Fruit fly (Drosophila melanogaster): ENCODE measurements around the gene Nop56.

The Nop56 gene

DNA sequence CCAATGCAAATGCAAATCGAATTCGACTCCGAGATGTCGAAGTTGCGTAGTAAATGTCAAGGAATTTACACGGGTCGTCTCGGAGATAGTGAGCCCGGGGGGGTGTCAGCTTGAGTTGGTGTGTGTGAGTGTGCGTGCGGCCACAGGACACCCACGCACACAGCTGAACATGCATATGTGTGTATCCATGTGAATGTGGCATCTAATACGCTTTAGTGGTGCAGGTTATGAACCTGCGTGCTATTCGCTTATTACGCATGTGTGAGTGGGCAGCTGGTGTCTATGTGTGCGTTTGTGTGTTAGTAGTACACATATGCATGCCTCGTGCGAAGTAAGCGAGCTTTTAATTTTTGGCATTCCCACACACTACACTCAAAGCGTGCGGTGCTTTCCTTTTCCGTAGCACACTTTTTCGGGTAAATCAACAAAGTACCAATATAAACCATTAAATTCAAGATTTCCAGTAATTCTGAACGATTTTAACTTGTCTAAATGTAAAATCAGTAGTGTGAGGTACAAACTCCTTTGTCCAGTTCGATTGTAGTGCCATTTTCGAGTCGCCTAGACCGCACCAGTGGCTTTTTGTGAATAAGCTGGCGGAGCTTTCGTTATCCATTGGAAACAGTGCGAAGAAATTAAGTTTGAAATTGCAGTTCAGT is 48.1 kb upstream of the Nop56 start (continued):
- TF ChIP-seq Deaf1 (tag; optimal IDR thresholded peaks at IDR 0.05), result peak; percentile 70
- peak; percentile 78 for TF ChIP-seq stc (GFP tag; IDR thresholded peaks at IDR 0.05)
- no peak for TF ChIP-seq ato (GFP tag; IDR thresholded peaks at IDR 0.05; ENCODE audit: partially characterized antibody)
- TF ChIP-seq Drgx (GFP tag; IDR thresholded peaks at IDR 0.05), result peak; percentile 77
- TF ChIP-seq Dref (GFP tag; IDR thresholded peaks at IDR 0.05), result no peak; the same call in 1 of the 2 replicates
- TF ChIP-seq Awh (GFP tag; IDR thresholded peaks at IDR 0.05), result peak; percentile 78; the same call in 1 of the 2 replicates
- peak; percentile 78 for TF ChIP-seq CG10366 (GFP tag; IDR thresholded peaks at IDR 0.05)
- TF ChIP-seq sob (GFP tag; IDR thresholded peaks at IDR 0.05), result peak; percentile 90
- peak; percentile 91 for TF ChIP-seq CG13296 (GFP tag; optimal IDR thresholded peaks at IDR 0.05)
- no peak for TF ChIP-seq lov (optimal IDR thresholded peaks at IDR 0.05)
- no peak for TF ChIP-seq lov (GFP tag; IDR thresholded peaks at IDR 0.05)
- no peak for TF ChIP-seq CG34224 (GFP tag; IDR thresholded peaks at IDR 0.05; ENCODE audit: partially characterized antibody)
- TF ChIP-seq Camta (GFP tag; optimal IDR thresholded peaks at IDR 0.05), result peak; percentile 76
- TF ChIP-seq h (optimal IDR thresholded peaks at IDR 0.05), result no peak
- TF ChIP-seq hbn (GFP tag; IDR thresholded peaks at IDR 0.05; ENCODE audit: partially characterized antibody), result no peak
- TF ChIP-seq CG11504 (tag; optimal IDR thresholded peaks at IDR 0.05), result peak; percentile 91
- TF ChIP-seq CG11456 (GFP tag; IDR thresholded peaks at IDR 0.05), result peak; percentile 86
- TF ChIP-seq salm (tag; optimal IDR thresholded peaks at IDR 0.05), result peak; percentile 62
- peak; percentile 88 for TF ChIP-seq grau (tag; optimal IDR thresholded peaks at IDR 0.05)
- TF ChIP-seq slou (GFP tag; optimal IDR thresholded peaks at IDR 0.05), result peak; percentile 87
- peak; percentile 78 for TF ChIP-seq cas (GFP tag; IDR thresholded peaks at IDR 0.05)
- TF ChIP-seq CG4617 (GFP tag; optimal IDR thresholded peaks at IDR 0.05; ENCODE audit: borderline replicate concordance), result peak; percentile 43
- TF ChIP-seq CG3281 (GFP tag; optimal IDR thresholded peaks at IDR 0.05), result peak; percentile 89
- peak; percentile 87 for TF ChIP-seq CG12659 (GFP tag; optimal IDR thresholded peaks at IDR 0.05)
- peak; percentile 84 to 96 for TF ChIP-seq Hr51 (GFP tag; optimal IDR thresholded peaks at IDR 0.05)
- TF ChIP-seq eyg (GFP tag; optimal IDR thresholded peaks at IDR 0.05), result peak; percentile 88
- peak; percentile 85 for TF ChIP-seq CG10209 (GFP tag; optimal IDR thresholded peaks at IDR 0.05)
- peak; percentile 79 for TF ChIP-seq Gug (GFP tag; IDR thresholded peaks at IDR 0.05)
- peak; percentile 88 for TF ChIP-seq Sox102F (GFP tag; optimal IDR thresholded peaks at IDR 0.05)
- TF ChIP-seq MBD-R2 (GFP tag; IDR thresholded peaks at IDR 0.05), result peak; percentile 48; the same call in 1 of the 2 replicates
- peak; percentile 94 for TF ChIP-seq sd (tag; optimal IDR thresholded peaks at IDR 0.05)
- peak; percentile 68 for TF ChIP-seq NC2β (GFP tag; optimal IDR thresholded peaks at IDR 0.05)
- peak; percentile 94 for TF ChIP-seq CG2678 (tag; optimal IDR thresholded peaks at IDR 0.05)
- TF ChIP-seq sisA (GFP tag; IDR thresholded peaks at IDR 0.05), result peak; percentile 83
- TF ChIP-seq dpn (GFP tag; optimal IDR thresholded peaks at IDR 0.05), result peak; percentile 87 to 89
- peak; percentile 86 for TF ChIP-seq lmd (GFP tag; IDR thresholded peaks at IDR 0.05)
- TF ChIP-seq croc (GFP tag; conservative IDR thresholded peaks at IDR 0.05), result peak; percentile 66
- no peak for TF ChIP-seq cad (GFP tag; optimal IDR thresholded peaks at IDR 0.05)
- TF ChIP-seq H15 (GFP tag; IDR thresholded peaks at IDR 0.05), result peak; percentile 71; the same call in 2 of the 3 replicates
- TF ChIP-seq Doc2 (GFP tag; IDR thresholded peaks at IDR 0.05), result 0 out of 2 replicates have a peak, but pooled peaks have one; percentile 39
- TF ChIP-seq gfzf (GFP tag; optimal IDR thresholded peaks at IDR 0.05), result no peak

Data from whole organism, embryonic.